Fruit fly (Drosophila melanogaster): ENCODE results near the gene Rh7.

- no peak for TF ChIP-seq Eip78C (GFP tag)
- TF ChIP-seq fd85E (GFP tag; optimal IDR thresholded peaks at IDR 0.05) = no peak
- no peak for TF ChIP-seq lz (GFP tag; optimal IDR thresholded peaks at IDR 0.05)
- no peak for TF ChIP-seq eg (GFP tag; IDR thresholded peaks at IDR 0.05)
- TF ChIP-seq CG6854 (GFP tag; optimal IDR thresholded peaks at IDR 0.05) = no peak
- TF ChIP-seq CG34406 (GFP tag; optimal IDR thresholded peaks at IDR 0.05) = no peak
- no peak for TF ChIP-seq OdsH (GFP tag; optimal IDR thresholded peaks at IDR 0.05)
Observed at dm6 chr3L:12183967-12184366, 8.7 kb upstream of the Rh7 start.
